Worm (Caenorhabditis elegans) whole organism, L4 larva: ENCODE measurements around the gene F54C8.6.
"Not testable (repeated sequence)": the region's sequence is repeated elsewhere in the genome, so short reads cannot be mapped to it uniquely, and the experiment has no call there.

Experiments
- F10B5.3 ChIP-seq: sonication (generic microtip); optimal IDR thresholded peaks from 2 replicates; lab custom pipeline; 2016; ENCODE audit warnings: mild to moderate bottlenecking, missing genetic modification characterization, missing compliant biosample characterization
- F49E8.2 ChIP-seq: sonication (generic microtip); optimal IDR thresholded peaks from 2 replicates; lab custom pipeline; 2016; ENCODE audit warnings: missing compliant biosample characterization, mild to moderate bottlenecking, missing genetic modification characterization, borderline replicate concordance
- R02D3.7 ChIP-seq: fragments of 150-350 bp; sonication (generic microtip); optimal IDR thresholded peaks from 3 replicates; lab custom pipeline; 2014; ENCODE audit warnings: missing biosample characterization, missing genetic modification characterization
- Y5F2A.4 ChIP-seq: fragments of 200-800 bp; sonication (Bioruptor generic); optimal IDR thresholded peaks from 2 replicates; lab custom pipeline; 2018; ENCODE audit warnings: mild to moderate bottlenecking, missing genetic modification characterization, missing compliant biosample characterization
- arid-1 ChIP-seq: fragments of 200-800 bp; sonication (Bioruptor generic); conservative IDR thresholded peaks from 2 replicates; pipeline ENCODE4 v1.3.6; 2022; ENCODE audit warnings: missing genetic modification reagents, missing genetic modification characterization, missing compliant biosample characterization
- ceh-28 ChIP-seq: fragments of 150-350 bp; optimal IDR thresholded peaks from 2 replicates; lab custom pipeline; 2014; ENCODE audit warnings: missing biosample characterization, missing genetic modification reagents, missing genetic modification characterization
- ceh-32 ChIP-seq: sonication (generic microtip); optimal IDR thresholded peaks from 2 replicates; lab custom pipeline; 2016; ENCODE audit warnings: mild to moderate bottlenecking, missing genetic modification characterization, missing compliant biosample characterization; ENCODE audit not compliant: poor library complexity
- ctbp-1 ChIP-seq: fragments of 200-800 bp; sonication (Bioruptor generic); IDR thresholded peaks from 2 replicates; pipeline ENCODE4 v1.3.6; 2022; ENCODE audit warnings: missing genetic modification reagents, missing genetic modification characterization, missing compliant biosample characterization
- daf-16 ChIP-seq, 3 experiments: sonication (generic microtip); optimal IDR thresholded peaks; 2 replicates each; lab custom pipeline; 2016 to 2017; ENCODE audit warnings: missing genetic modification characterization in 3 of 3, missing genetic modification reagents in 3 of 3, mild to moderate bottlenecking in 2 of 3, missing compliant biosample characterization in 2 of 3, missing biosample characterization in 1 of 3, moderate library complexity in 1 of 3
- daf-19 ChIP-seq: fragments of 200-800 bp; sonication (Bioruptor generic); conservative IDR thresholded peaks from 2 replicates; pipeline ENCODE4 v1.3.6; 2022; ENCODE audit warnings: missing genetic modification characterization, missing compliant biosample characterization
- dmd-8 ChIP-seq: fragments of 200-800 bp; sonication (Bioruptor generic); IDR thresholded peaks from 2 replicates; pipeline ENCODE4 v1.3.6; 2022; ENCODE audit warnings: missing genetic modification characterization, missing compliant biosample characterization
- egl-27 ChIP-seq: sonication (generic microtip); optimal IDR thresholded peaks from 3 replicates; lab custom pipeline; 2017; ENCODE audit warnings: missing biosample characterization, missing genetic modification reagents, missing genetic modification characterization
- hlh-11 ChIP-seq: fragments of 200-800 bp; sonication (Bioruptor generic); optimal IDR thresholded peaks from 2 replicates; lab custom pipeline; 2018; ENCODE audit warnings: mild to moderate bottlenecking, missing genetic modification characterization, missing compliant biosample characterization
- hmg-1.1 ChIP-seq: fragments of 200-800 bp; sonication (Bioruptor generic); IDR thresholded peaks from 2 replicates; pipeline ENCODE4 v1.3.6; 2022; ENCODE audit warnings: missing genetic modification reagents, missing genetic modification characterization, missing compliant biosample characterization
- lim-7 ChIP-seq: fragments of 200-800 bp; sonication (Bioruptor generic); IDR thresholded peaks from 2 replicates; pipeline ENCODE4 v1.3.6; 2022; ENCODE audit warnings: missing genetic modification characterization, missing compliant biosample characterization
- lin-13 ChIP-seq: fragments of 150-350 bp; optimal IDR thresholded peaks from 2 replicates; lab custom pipeline; 2014; ENCODE audit warnings: missing biosample characterization, missing genetic modification reagents, missing genetic modification characterization
- lin-38 ChIP-seq: fragments of 200-800 bp; sonication (Bioruptor generic); IDR thresholded peaks from 2 replicates; pipeline ENCODE4 v1.3.6; 2022; ENCODE audit warnings: missing genetic modification reagents, missing genetic modification characterization, missing compliant biosample characterization
- lsy-2 ChIP-seq, 2 experiments: fragments of 150-350 bp in 1 of 2; sonication (generic microtip) in 1 of 2; optimal IDR thresholded peaks; 2 replicates each; lab custom pipeline; 2014 to 2017; ENCODE audit warnings: missing biosample characterization in 2 of 2, missing genetic modification characterization in 2 of 2
- madf-9 ChIP-seq: fragments of 200-800 bp; sonication (Bioruptor generic); conservative IDR thresholded peaks from 2 replicates; pipeline ENCODE4 v1.3.6; 2022; ENCODE audit warnings: missing genetic modification reagents, missing genetic modification characterization, missing compliant biosample characterization
- mdl-1 ChIP-seq, 2 experiments: fragments of 150-350 bp in 1 of 2; sonication (generic microtip) in 1 of 2; optimal IDR thresholded peaks; 2 replicates each; lab custom pipeline; 2014 to 2017; ENCODE audit warnings: missing biosample characterization in 2 of 2, missing genetic modification characterization in 2 of 2
- mep-1 ChIP-seq: fragments of 150-350 bp; sonication (generic microtip); optimal IDR thresholded peaks from 3 replicates; lab custom pipeline; 2014; ENCODE audit warnings: missing biosample characterization, missing genetic modification characterization
- mes-2 ChIP-seq: sonication (generic microtip); optimal IDR thresholded peaks from 2 replicates; lab custom pipeline; 2016; ENCODE audit warnings: missing genotype, mild to moderate bottlenecking, missing genetic modification characterization, missing compliant biosample characterization; ENCODE audit not compliant: poor library complexity, severe bottlenecking
- mxl-3 ChIP-seq: fragments of 200-800 bp; sonication (Bioruptor generic); optimal IDR thresholded peaks from 2 replicates; lab custom pipeline; 2018; ENCODE audit warnings: mild to moderate bottlenecking, missing genetic modification characterization, missing compliant biosample characterization
- nhr-42 ChIP-seq: fragments of 200-800 bp; sonication (Bioruptor generic); IDR thresholded peaks from 2 replicates; pipeline ENCODE4 v1.3.6; 2022; ENCODE audit warnings: missing genetic modification characterization, missing compliant biosample characterization
- nhr-6 ChIP-seq: fragments of 150-350 bp; optimal IDR thresholded peaks from 2 replicates; lab custom pipeline; 2014; ENCODE audit warnings: missing biosample characterization, missing genetic modification characterization
- pqm-1 ChIP-seq: sonication (generic microtip); optimal IDR thresholded peaks from 2 replicates; lab custom pipeline; 2017; ENCODE audit warnings: missing biosample characterization, missing genetic modification characterization
- saeg-2 ChIP-seq: fragments of 200-800 bp; sonication (Bioruptor generic); IDR thresholded peaks from 2 replicates; pipeline ENCODE4 v1.3.6; 2022; ENCODE audit warnings: missing genetic modification reagents, missing genetic modification characterization, missing compliant biosample characterization
- tra-1 ChIP-seq: fragments of 200-800 bp; sonication (Bioruptor generic); IDR thresholded peaks from 2 replicates; pipeline ENCODE4 v1.3.6; 2022; ENCODE audit warnings: missing genetic modification reagents, missing genetic modification characterization, missing compliant biosample characterization
- unc-130 ChIP-seq: sonication (generic microtip); optimal IDR thresholded peaks from 2 replicates; lab custom pipeline; 2016; ENCODE audit warnings: missing genetic modification reagents, missing genetic modification characterization, missing compliant biosample characterization
- unc-39 ChIP-seq: sonication (generic microtip); optimal IDR thresholded peaks from 2 replicates; lab custom pipeline; 2017; ENCODE audit warnings: missing biosample characterization, missing genetic modification characterization
- unc-62 ChIP-seq, 3 experiments: fragments of 150-350 bp in 1 of 3; sonication (generic microtip); optimal IDR thresholded peaks in 2 of 3; peaks in 1 of 3; 1 replicate in 1 of 3; 2 replicates in 2 of 3; lab custom pipeline; 2014 to 2017; ENCODE audit warnings: missing biosample characterization in 3 of 3, missing genetic modification characterization in 3 of 3, missing genetic modification reagents in 3 of 3, missing genotype in 1 of 3
- zip-11 ChIP-seq: fragments of 200-800 bp; sonication (Bioruptor generic); IDR thresholded peaks from 2 replicates; pipeline ENCODE4 v1.3.6; 2022; ENCODE audit warnings: missing genetic modification characterization, missing compliant biosample characterization

Gene F54C8.6

ce11 chrIII:9434999-9435398 lies 14.7 kb downstream of the F54C8.6 start:
- TF ChIP-seq arid-1 (peak; percentile 15; the same call in 1 of the 2 replicates), unc-39 (tag; lab: Kevin White, UChicago) (no peak), lin-38 (GFP tag; lab: Robert Waterston, UW) (peak; percentile 38), F10B5.3 (no peak), hmg-1.1 (GFP tag; lab: Robert Waterston, UW) (no peak), madf-9 (GFP tag; lab: Robert Waterston, UW) (no peak)
- TF ChIP-seq, all 104 proteins: peak for 2

- no peak for TF ChIP-seq egl-27
- TF ChIP-seq ceh-32 (tag; lab: Kevin White, UChicago), result no peak
- TF ChIP-seq ctbp-1 (GFP tag; lab: Robert Waterston, UW), result no peak
- TF ChIP-seq saeg-2 (GFP tag; lab: Robert Waterston, UW), result no peak
- TF ChIP-seq dmd-8 (GFP tag; lab: Robert Waterston, UW), result no peak
- no peak for TF ChIP-seq R02D3.7
- TF ChIP-seq F49E8.2, result peak; percentile 55
- TF ChIP-seq unc-130 (GFP tag; lab: Kevin White, UChicago), result peak; percentile 9
Measured at ce11 chrIII:9433576-9434107, 16.1 kb downstream of the F54C8.6 start, which contains the start of gene cpar-1. Gene cpar-1, plus strand, starts transcription at chrIII:9434057.

- no peak for TF ChIP-seq hlh-11
- no peak for TF ChIP-seq lim-7
- TF ChIP-seq mxl-3, result no peak
- no peak for TF ChIP-seq mes-2 (tag; lab: Kevin White, UChicago)
- TF ChIP-seq mdl-1 (tag; optimal IDR thresholded peaks at IDR 0.05; lab: Kevin White, UChicago), result no peak
- TF ChIP-seq nhr-42 (GFP tag; lab: Robert Waterston, UW), result no peak
- no peak for TF ChIP-seq lin-13 (GFP tag; lab: Kevin White, UChicago)
- TF ChIP-seq mep-1 (tag; lab: Kevin White, UChicago), result no peak
- TF ChIP-seq, all 104 proteins: peak for 0
Measured at ce11 chrIII:9426301-9426700, 23.4 kb downstream of the F54C8.6 start, which contains the start of gene T26G10.5. Gene T26G10.5, minus strand, starts transcription at chrIII:9426401.

ce11 chrIII:9420231-9420630 lies 29.5 kb downstream of the F54C8.6 start, which contains the start of gene T26G10.4:
Gene T26G10.4, plus strand, starts transcription at chrIII:9420531.
- not testable (repeated sequence) for TF ChIP-seq Y5F2A.4 (GFP tag; lab: Kevin White, UChicago); mdl-1 (tag; optimal IDR thresholded peaks at IDR 0.05; lab: Kevin White, UChicago); hlh-11

- TF ChIP-seq pqm-1 (tag; lab: Kevin White, UChicago) (no peak), ceh-28 (tag; lab: Kevin White, UChicago) (no peak), unc-39 (tag; lab: Kevin White, UChicago) (no peak), lin-13 (GFP tag; lab: Kevin White, UChicago) (no peak), lsy-2 (tag; optimal IDR thresholded peaks at IDR 0.05; lab: Kevin White, UChicago) (no peak), nhr-6 (no peak), unc-62 (GFP tag; optimal IDR thresholded peaks at IDR 0.05 in 1 of 2; lab: Kevin White, UChicago) (no peak), unc-62 (tag; optimal IDR thresholded peaks at IDR 0.05; lab: Kevin White, UChicago) (no peak), tra-1 (GFP tag; lab: Robert Waterston, UW) (no peak), daf-16 (GFP tag; optimal IDR thresholded peaks at IDR 0.05; lab: Kevin White, UChicago) (no peak), daf-16 (tag; optimal IDR thresholded peaks at IDR 0.05; lab: Kevin White, UChicago) (no peak), ceh-32 (tag; lab: Kevin White, UChicago) (no peak), zip-11 (no peak), daf-19 (GFP tag; lab: Robert Waterston, UW) (no peak)
Measured at ce11 chrIII:9413340-9413739, 36.4 kb downstream of the F54C8.6 start, which contains the start of gene T26G10.3. Gene T26G10.3, minus strand, starts transcription at chrIII:9413440.
